Worm (Caenorhabditis elegans) whole organism, young adult: ENCODE measurements around the gene C05C9.2.

Experiments used
- K12H6.12 ChIP-seq: fragments of 200-800 bp; sonication (Bioruptor generic); optimal IDR thresholded peaks from 2 replicates; lab custom pipeline; 2018; ENCODE audit warnings: mild to moderate bottlenecking, missing genetic modification characterization, missing compliant biosample characterization
- hmg-1.2 ChIP-seq: fragments of 200-800 bp; sonication (Bioruptor generic); IDR thresholded peaks from 2 replicates; pipeline ENCODE4 v1.3.6; 2022; ENCODE audit warnings: missing genetic modification reagents, missing genetic modification characterization, missing compliant biosample characterization
- hsf-1 ChIP-seq: fragments of 200-800 bp; sonication (Bioruptor generic); IDR thresholded peaks from 2 replicates; pipeline ENCODE4 v1.3.6; 2022; ENCODE audit warnings: missing genetic modification reagents, missing genetic modification characterization, missing compliant biosample characterization
- madf-10 ChIP-seq: sonication (generic microtip); optimal IDR thresholded peaks from 2 replicates; lab custom pipeline; 2016; ENCODE audit warnings: mild to moderate bottlenecking, missing genetic modification characterization, missing compliant biosample characterization
- mes-4 ChIP-seq: sonication (generic microtip); optimal IDR thresholded peaks from 2 replicates; lab custom pipeline; 2016; ENCODE audit warnings: missing genotype, missing genetic modification characterization, missing compliant biosample characterization
- nhr-80 ChIP-seq: sonication (generic microtip); optimal IDR thresholded peaks from 2 replicates; lab custom pipeline; 2016; ENCODE audit warnings: missing genetic modification characterization, missing compliant biosample characterization

DNA sequence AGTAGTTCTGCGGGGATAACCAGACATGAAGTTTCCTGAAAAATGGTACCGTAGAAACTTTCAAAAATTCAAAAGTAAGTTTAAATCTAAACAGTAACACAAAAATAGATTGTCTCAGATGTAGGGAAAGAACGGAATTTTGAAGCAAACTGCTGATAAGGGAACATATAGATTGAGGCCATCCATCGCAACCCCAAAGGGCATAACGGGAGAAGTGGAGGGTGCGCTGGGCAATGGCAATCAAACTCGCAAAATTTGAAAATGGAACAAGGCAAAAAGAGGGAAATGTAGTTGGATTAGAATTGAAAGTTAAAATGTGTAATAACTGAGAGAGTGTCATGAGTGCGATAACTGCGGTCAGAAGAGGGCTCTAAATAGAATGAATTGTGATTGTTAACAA, 49.7 kb upstream of the C05C9.2 start:
- no peak for TF ChIP-seq madf-10
- TF ChIP-seq K12H6.12 (tag; lab: Kevin White, UChicago) = no peak
- TF ChIP-seq hmg-1.2 (GFP tag; lab: Robert Waterston, UW) = no peak
- no peak for TF ChIP-seq hsf-1 (GFP tag; lab: Robert Waterston, UW)
- TF ChIP-seq nhr-80 = peak; percentile 56
- no peak for TF ChIP-seq mes-4
